Worm (Caenorhabditis elegans) whole organism, L2 larva: ENCODE data around the gene H43I07.4.

ENCODE experiments used
- ZK546.5 ChIP-seq: sonication (generic microtip); optimal IDR thresholded peaks from 2 replicates; lab custom pipeline; 2017; ENCODE audit warnings: missing biosample characterization, missing genetic modification characterization
- alr-1 ChIP-seq: fragments of 150-350 bp; optimal IDR thresholded peaks from 2 replicates; lab custom pipeline; 2014; ENCODE audit warnings: missing biosample characterization, missing genetic modification characterization
- aly-2 ChIP-seq: fragments of 150-350 bp; optimal IDR thresholded peaks from 2 replicates; lab custom pipeline; 2014; ENCODE audit warnings: missing biosample characterization, missing genetic modification characterization
- ama-1 ChIP-seq: fragments of 150-350 bp; optimal IDR thresholded peaks from 2 replicates; lab custom pipeline; 2018; ENCODE audit warnings: inconsistent platforms
- blmp-1 ChIP-seq: sonication (generic microtip); optimal IDR thresholded peaks from 2 replicates; lab custom pipeline; 2017; ENCODE audit warnings: missing genetic modification characterization, mild to moderate bottlenecking, missing compliant biosample characterization, antibody characterized with exemption, moderate library complexity; ENCODE audit not compliant: insufficient read depth
- ceh-16 ChIP-seq: fragments of 150-350 bp; optimal IDR thresholded peaks from 2 replicates; lab custom pipeline; 2014; ENCODE audit warnings: missing biosample characterization, missing genetic modification characterization
- ceh-82 ChIP-seq: fragments of 150-350 bp; optimal IDR thresholded peaks from 2 replicates; lab custom pipeline; 2014; ENCODE audit warnings: missing biosample characterization, missing genetic modification characterization
- crh-2 ChIP-seq: sonication (generic microtip); optimal IDR thresholded peaks from 2 replicates; lab custom pipeline; 2017; ENCODE audit warnings: missing biosample characterization, missing genetic modification characterization
- dmd-4 ChIP-seq: sonication (generic microtip); optimal IDR thresholded peaks from 2 replicates; lab custom pipeline; 2017; ENCODE audit warnings: missing biosample characterization, missing genetic modification characterization
- egl-27 ChIP-seq: sonication (generic microtip); optimal IDR thresholded peaks from 3 replicates; lab custom pipeline; 2017; ENCODE audit warnings: missing biosample characterization, missing genetic modification reagents, missing genetic modification characterization
- elt-1 ChIP-seq: fragments of 150-350 bp; optimal IDR thresholded peaks from 2 replicates; lab custom pipeline; 2014; ENCODE audit warnings: missing biosample characterization, missing genetic modification characterization
- elt-3 ChIP-seq: sonication (generic microtip); optimal IDR thresholded peaks from 2 replicates; lab custom pipeline; 2017; ENCODE audit warnings: missing biosample characterization, missing genetic modification characterization
- fos-1 ChIP-seq: fragments of 150-350 bp; optimal IDR thresholded peaks from 2 replicates; lab custom pipeline; 2014; ENCODE audit warnings: missing biosample characterization, missing genetic modification characterization
- gmeb-1 ChIP-seq: fragments of 150-350 bp; optimal IDR thresholded peaks from 2 replicates; lab custom pipeline; 2014; ENCODE audit warnings: missing biosample characterization, missing genetic modification characterization
- lsy-2 ChIP-seq, 2 experiments: fragments of 150-350 bp in 1 of 2; sonication (generic microtip) in 1 of 2; optimal IDR thresholded peaks; 2 replicates each; lab custom pipeline; 2014 to 2017; ENCODE audit warnings: missing biosample characterization in 2 of 2, missing genetic modification characterization in 2 of 2
- mab-5 ChIP-seq: fragments of 150-350 bp; optimal IDR thresholded peaks from 2 replicates; lab custom pipeline; 2014; ENCODE audit warnings: missing biosample characterization, missing genetic modification characterization
- mbf-1 ChIP-seq: sonication (generic microtip); optimal IDR thresholded peaks from 2 replicates; lab custom pipeline; 2017; ENCODE audit warnings: missing biosample characterization, missing genetic modification characterization
- nhr-11 ChIP-seq: fragments of 150-350 bp; optimal IDR thresholded peaks from 2 replicates; lab custom pipeline; 2014; ENCODE audit warnings: missing biosample characterization, missing genetic modification characterization
- nhr-12 ChIP-seq: fragments of 150-350 bp; optimal IDR thresholded peaks from 2 replicates; lab custom pipeline; 2014; ENCODE audit warnings: missing biosample characterization, missing genetic modification characterization
- nhr-129 ChIP-seq: fragments of 150-350 bp; optimal IDR thresholded peaks from 2 replicates; lab custom pipeline; 2014; ENCODE audit warnings: missing biosample characterization, missing genetic modification characterization
- nhr-21 ChIP-seq: fragments of 150-350 bp; optimal IDR thresholded peaks from 2 replicates; lab custom pipeline; 2014; ENCODE audit warnings: missing biosample characterization, missing genetic modification characterization
- nhr-23 ChIP-seq: fragments of 150-350 bp; optimal IDR thresholded peaks from 2 replicates; lab custom pipeline; 2014; ENCODE audit warnings: missing biosample characterization, missing genetic modification reagents, missing genetic modification characterization
- nhr-237 ChIP-seq: fragments of 150-350 bp; optimal IDR thresholded peaks from 2 replicates; lab custom pipeline; 2014; ENCODE audit warnings: missing biosample characterization, missing genetic modification characterization
- nhr-25 ChIP-seq: fragments of 150-350 bp; sonication (generic microtip); optimal IDR thresholded peaks from 3 replicates; lab custom pipeline; 2014; ENCODE audit warnings: missing biosample characterization, missing genetic modification characterization
- nhr-6 ChIP-seq: fragments of 150-350 bp; optimal IDR thresholded peaks from 2 replicates; lab custom pipeline; 2014; ENCODE audit warnings: missing biosample characterization, missing genetic modification characterization
- skn-1 ChIP-seq: sonication (generic microtip); optimal IDR thresholded peaks from 2 replicates; lab custom pipeline; 2017; ENCODE audit warnings: missing biosample characterization, missing genetic modification characterization
- sma-9 ChIP-seq, 2 experiments: fragments of 150-350 bp in 1 of 2; sonication (generic microtip) in 1 of 2; optimal IDR thresholded peaks; 2 replicates each; lab custom pipeline; 2014 to 2016; ENCODE audit warnings: missing genetic modification characterization in 2 of 2, mild to moderate bottlenecking in 1 of 2, missing biosample characterization in 1 of 2, missing compliant biosample characterization in 1 of 2, missing genetic modification reagents in 1 of 2, moderate library complexity in 1 of 2
- snpc-4 ChIP-seq: fragments of 150-350 bp; optimal IDR thresholded peaks from 2 replicates; lab custom pipeline; 2014; ENCODE audit warnings: missing biosample characterization, missing genetic modification characterization
- unc-55 ChIP-seq: fragments of 150-350 bp; sonication (generic microtip); optimal IDR thresholded peaks from 3 replicates; lab custom pipeline; 2014; ENCODE audit warnings: missing biosample characterization, missing genetic modification reagents, missing genetic modification characterization
- unc-62 ChIP-seq: fragments of 150-350 bp; optimal IDR thresholded peaks from 2 replicates; lab custom pipeline; 2014; ENCODE audit warnings: missing biosample characterization, missing genetic modification reagents, missing genetic modification characterization
- zag-1 ChIP-seq: fragments of 150-350 bp; optimal IDR thresholded peaks from 2 replicates; lab custom pipeline; 2014; ENCODE audit warnings: missing biosample characterization, missing genetic modification characterization
- ztf-1 ChIP-seq: fragments of 200-800 bp; sonication (Bioruptor generic); conservative IDR thresholded peaks from 2 replicates; pipeline ENCODE4 v1.3.6; 2022; ENCODE audit warnings: missing genetic modification characterization, missing compliant biosample characterization
- ztf-11 ChIP-seq: sonication (generic microtip); optimal IDR thresholded peaks from 2 replicates; lab custom pipeline; 2017; ENCODE audit warnings: missing biosample characterization, missing genetic modification characterization
- ztf-4 ChIP-seq: fragments of 150-350 bp; optimal IDR thresholded peaks from 2 replicates; lab custom pipeline; 2014; ENCODE audit warnings: missing biosample characterization, missing genetic modification characterization

Gene H43I07.4

DNA sequence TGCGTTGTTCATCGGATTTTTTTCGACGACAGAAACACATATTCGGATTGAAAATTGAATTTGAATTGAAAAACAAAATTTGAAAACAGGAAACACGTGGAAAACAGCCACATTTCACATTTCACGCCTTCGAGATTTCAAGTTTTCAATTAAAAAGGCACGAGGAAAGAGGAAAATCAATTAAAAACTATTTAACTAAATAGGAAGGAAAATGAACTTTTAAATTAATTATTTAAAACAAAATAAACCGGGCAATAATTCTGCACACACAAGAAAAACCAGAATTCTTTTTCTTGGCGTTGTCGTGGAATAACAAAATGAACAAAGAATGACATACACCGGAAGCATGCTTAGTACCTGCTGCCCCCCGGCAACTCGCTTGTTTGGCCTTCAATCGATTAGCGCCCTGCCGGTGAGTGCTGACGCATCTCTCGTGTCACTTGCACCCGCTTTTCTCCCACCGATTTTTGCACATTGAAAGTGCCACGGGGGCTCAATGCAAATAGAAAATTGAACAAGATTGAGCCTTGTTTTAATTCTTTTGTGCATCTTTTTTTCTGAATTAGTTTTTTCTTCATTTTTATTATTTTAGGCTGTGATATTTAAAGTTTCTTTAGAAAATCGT, 21.3 kb upstream of the H43I07.4 start, which contains the start of gene Y45G5AM.9 (continued):
- TF ChIP-seq elt-1 (tag; lab: Kevin White, UChicago): no peak
- TF ChIP-seq mbf-1: no peak
- peak; percentile 29 for TF ChIP-seq ztf-4 (tag; lab: Kevin White, UChicago)
- TF ChIP-seq zag-1 (tag; lab: Kevin White, UChicago): peak; percentile 4
- TF ChIP-seq, all 48 proteins: peak for 20

DNA sequence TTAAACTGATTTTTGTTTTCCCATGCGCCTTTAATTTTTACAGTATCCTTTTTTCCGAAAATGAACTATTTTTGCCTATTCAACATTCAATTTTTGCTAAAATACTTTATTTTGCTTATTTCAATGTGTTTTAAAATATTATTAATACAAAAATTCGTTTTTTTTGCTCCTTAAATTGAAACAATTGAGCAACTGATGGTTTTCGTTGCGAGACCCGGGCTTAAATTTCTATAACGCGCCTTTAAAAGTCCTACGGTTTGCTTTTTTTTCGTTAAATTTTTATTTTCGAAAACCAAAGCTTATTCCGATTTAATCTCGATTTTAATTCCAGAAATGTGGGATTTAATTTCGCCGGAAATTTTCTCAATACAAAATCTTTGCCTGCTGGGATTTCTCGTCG, 20.7 kb upstream of the H43I07.4 start, which contains the start of gene algn-5:
TSS of gene algn-5 (plus strand) at position 295 of the 400 bp plus-strand sequence.
- TF ChIP-seq unc-62 (no peak), snpc-4 (no peak), blmp-1 (tag; lab: Kevin White, UChicago) (no peak), zag-1 (tag; lab: Kevin White, UChicago) (no peak), lsy-2 (tag; optimal IDR thresholded peaks at IDR 0.05; lab: Kevin White, UChicago) (no peak), mbf-1 (no peak), elt-3 (tag; lab: Kevin White, UChicago) (no peak), ceh-82 (tag; lab: Kevin White, UChicago) (no peak), sma-9 (GFP tag; optimal IDR thresholded peaks at IDR 0.05; lab: Kevin White, UChicago) (no peak), sma-9 (tag; optimal IDR thresholded peaks at IDR 0.05; lab: Kevin White, UChicago) (no peak), crh-2 (tag; lab: Kevin White, UChicago) (no peak), gmeb-1 (tag; lab: Kevin White, UChicago) (no peak), nhr-25 (tag; lab: Kevin White, UChicago) (no peak), ztf-1 (no peak), nhr-237 (tag; lab: Kevin White, UChicago) (no peak), nhr-129 (tag; lab: Kevin White, UChicago) (no peak), alr-1 (tag; lab: Kevin White, UChicago) (no peak)
- TF ChIP-seq, all 48 proteins: peak for 0

DNA sequence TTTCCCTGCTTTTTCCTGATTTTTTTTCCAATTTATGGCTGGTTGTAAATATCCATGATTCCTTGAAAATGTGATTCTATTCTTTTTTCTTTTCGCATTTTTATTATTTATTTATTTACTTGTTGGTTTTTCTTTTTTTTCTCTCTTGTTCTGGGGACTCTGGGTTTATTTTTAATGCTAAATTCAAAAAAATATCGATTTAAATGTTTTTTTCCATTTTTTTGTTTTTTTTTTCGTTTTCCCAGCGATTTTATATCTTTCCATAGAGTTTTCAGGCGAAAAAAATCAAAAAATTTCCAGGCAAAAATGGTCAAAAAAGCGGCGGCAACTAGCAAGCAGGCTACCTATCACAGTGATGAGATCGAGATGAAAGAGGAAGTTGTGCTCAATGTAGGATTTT, 16.8 kb upstream of the H43I07.4 start, which contains the start of gene rpac-40:
TSS of gene rpac-40 (plus strand) at position 301 of the 400 bp plus-strand sequence.
- TF ChIP-seq unc-55 (no peak), skn-1 (tag; lab: Kevin White, UChicago) (no peak), blmp-1 (tag; lab: Kevin White, UChicago) (no peak), aly-2 (tag; lab: Kevin White, UChicago) (no peak), mab-5 (no peak), unc-62 (no peak), ztf-11 (tag; lab: Kevin White, UChicago) (no peak), nhr-23 (tag; lab: Kevin White, UChicago) (no peak), egl-27 (tag; lab: Kevin White, UChicago) (no peak), dmd-4 (tag; lab: Kevin White, UChicago) (no peak), ztf-4 (tag; lab: Kevin White, UChicago) (no peak)

DNA sequence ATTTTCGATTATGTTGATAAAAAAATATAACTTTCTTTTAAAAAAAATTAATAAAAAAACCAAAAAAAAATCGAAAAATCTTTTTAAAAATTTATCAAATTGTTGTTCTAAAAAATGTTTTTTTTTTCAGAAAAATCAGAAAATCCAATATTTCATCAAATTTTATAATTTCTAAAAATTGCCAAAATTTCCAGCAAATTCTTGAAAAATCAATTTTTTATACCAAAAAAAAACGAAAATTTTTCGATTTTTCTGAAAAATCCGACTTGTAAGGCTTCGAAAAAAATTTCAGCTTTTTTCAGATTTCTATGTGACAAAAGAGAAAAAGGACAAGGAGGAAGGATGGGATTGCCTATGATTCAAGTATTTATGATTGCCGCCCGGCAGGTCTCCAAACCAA, 11.5 kb upstream of the H43I07.4 start, which contains the start of gene H43I07.1:
TSS of gene H43I07.1 (plus strand) at position 301 of the 400 bp plus-strand sequence.
- TF ChIP-seq ama-1: no peak
- no peak for TF ChIP-seq fos-1
- no peak for TF ChIP-seq ceh-16 (tag; lab: Kevin White, UChicago)
- no peak for TF ChIP-seq nhr-12 (tag; lab: Kevin White, UChicago)
- TF ChIP-seq nhr-6 (tag; lab: Kevin White, UChicago): no peak
- no peak for TF ChIP-seq gmeb-1 (tag; lab: Kevin White, UChicago)
- no peak for TF ChIP-seq ZK546.5 (tag; lab: Kevin White, UChicago)
- TF ChIP-seq unc-62: no peak
- TF ChIP-seq nhr-11 (tag; lab: Kevin White, UChicago): no peak
- no peak for TF ChIP-seq nhr-21 (tag; lab: Kevin White, UChicago)

DNA sequence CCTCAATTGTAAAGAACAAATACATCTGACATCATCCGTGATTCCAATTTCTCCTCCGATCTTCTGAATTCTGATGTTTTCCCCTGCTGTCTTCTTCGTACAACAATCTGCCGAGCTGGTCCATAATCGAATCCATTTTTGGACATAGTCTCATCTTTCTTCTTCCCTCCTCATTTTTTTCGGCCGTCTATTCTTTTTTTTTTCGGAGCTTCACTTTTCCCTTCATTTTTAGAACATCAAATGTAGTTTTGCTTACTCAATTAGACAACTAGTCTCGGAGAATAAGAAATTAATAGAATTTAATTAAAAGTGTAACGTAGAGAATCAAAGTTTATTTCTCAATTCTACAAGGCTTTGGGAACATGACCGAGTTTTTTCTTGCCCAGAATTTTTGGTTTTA, 4.4 kb upstream of the H43I07.4 start:
- TF ChIP-seq lsy-2 (tag; optimal IDR thresholded peaks at IDR 0.05; lab: Kevin White, UChicago): peak in 1 of 2 experiments; percentile 1
- no peak for TF ChIP-seq mbf-1
